Fruit fly (Drosophila melanogaster) whole organism, wandering third instar larva: ENCODE results near the gene orb2.
A peak's percentile ranks its signal among the peaks of the same experiment; 100 is the strongest.

Source experiments
- Abd-B ChIP-seq: fragments of >200 bp; optimal IDR thresholded peaks from 2 replicates; lab custom pipeline; 2017; ENCODE audit warnings: missing biosample characterization, missing genetic modification characterization
- CG32264 ChIP-seq: fragments of 200-800 bp; sonication (Bioruptor generic); optimal IDR thresholded peaks from 2 replicates; lab custom pipeline; 2016; ENCODE audit warnings: missing biosample characterization, missing genetic modification characterization
- CG9705 ChIP-seq: fragments of 200-800 bp; sonication (Bioruptor generic); optimal IDR thresholded peaks from 2 replicates; lab custom pipeline; 2018; ENCODE audit warnings: missing biosample characterization, mild to moderate bottlenecking, missing genetic modification characterization
- Dfd ChIP-seq: fragments of >200 bp; optimal IDR thresholded peaks from 2 replicates; lab custom pipeline; 2017; ENCODE audit warnings: missing biosample characterization, missing genetic modification characterization
- Dif ChIP-seq: fragments of 200-275, 200-300 bp; sonication (Bioruptor generic); optimal IDR thresholded peaks from 2 replicates; lab custom pipeline; 2018; ENCODE audit warnings: missing biosample characterization, missing genetic modification characterization; ENCODE audit not compliant: partially characterized antibody
- GATAd ChIP-seq: sonication (Bioruptor generic); optimal IDR thresholded peaks from 2 replicates; lab custom pipeline; 2016; ENCODE audit warnings: missing biosample characterization, missing genetic modification characterization
- HLH106 ChIP-seq: fragments of 200-800 bp; optimal IDR thresholded peaks from 3 replicates; lab custom pipeline; 2019; ENCODE audit warnings: missing biosample characterization, mild to moderate bottlenecking, missing genetic modification characterization, moderate library complexity
- Hnf4 ChIP-seq: fragments of 200-800 bp; sonication (Bioruptor generic); optimal IDR thresholded peaks from 2 replicates; lab custom pipeline; 2016; ENCODE audit warnings: missing biosample characterization, mild to moderate bottlenecking, missing genetic modification characterization
- Hr78 ChIP-seq: fragments of >200 bp; optimal IDR thresholded peaks from 2 replicates; lab custom pipeline; 2017; ENCODE audit warnings: missing biosample characterization, missing genetic modification characterization
- Hr83 ChIP-seq: fragments of 200-300 bp; sonication (Bioruptor generic); optimal IDR thresholded peaks from 2 replicates; lab custom pipeline; 2016; ENCODE audit warnings: missing biosample characterization, mild to moderate bottlenecking, missing genetic modification characterization, moderate library complexity; ENCODE audit not compliant: poor library complexity, severe bottlenecking
- Jra ChIP-seq: sonication (Bioruptor generic); optimal IDR thresholded peaks from 2 replicates; lab custom pipeline; 2016; ENCODE audit warnings: missing biosample characterization, missing genetic modification characterization
- Mio ChIP-seq: sonication (Bioruptor generic); optimal IDR thresholded peaks from 2 replicates; lab custom pipeline; 2016; ENCODE audit warnings: missing biosample characterization, missing genetic modification characterization
- Myc ChIP-seq: fragments of >200 bp; optimal IDR thresholded peaks from 2 replicates; lab custom pipeline; 2017
- OdsH ChIP-seq: fragments of 200-800 bp; sonication (Bioruptor generic); optimal IDR thresholded peaks from 2 replicates; lab custom pipeline; 2016; ENCODE audit warnings: missing biosample characterization, mild to moderate bottlenecking, missing genetic modification characterization
- Rel ChIP-seq, 2 experiments: fragments of 200-800 bp; sonication (Bioruptor generic) in 1 of 2; optimal IDR thresholded peaks; 2 replicates in 1 of 2; 3 replicates in 1 of 2; lab custom pipeline; 2016 to 2019; ENCODE audit warnings: mild to moderate bottlenecking in 2 of 2, missing biosample characterization in 2 of 2, missing genetic modification characterization in 2 of 2, moderate library complexity in 1 of 2
- Sp1 ChIP-seq: fragments of 200-800 bp; sonication (Bioruptor generic); optimal IDR thresholded peaks from 3 replicates; lab custom pipeline; 2019; ENCODE audit warnings: missing biosample characterization, mild to moderate bottlenecking, missing genetic modification characterization, moderate library complexity
- br ChIP-seq: fragments of 200-800 bp; sonication (Bioruptor generic); optimal IDR thresholded peaks from 2 replicates; lab custom pipeline; 2016; ENCODE audit warnings: missing biosample characterization, missing genetic modification characterization
- brk ChIP-seq: fragments of 200-800 bp; sonication (Bioruptor generic); optimal IDR thresholded peaks from 2 replicates; lab custom pipeline; 2016; ENCODE audit warnings: missing biosample characterization, mild to moderate bottlenecking, missing genetic modification characterization
- dl ChIP-seq, 2 experiments: fragments of 175-275, 200-275 bp in 1 of 2; fragments of 200-275 bp in 1 of 2; sonication (Bioruptor generic); optimal IDR thresholded peaks; lab custom pipeline; 2018; ENCODE audit warnings: mild to moderate bottlenecking in 2 of 2, missing biosample characterization in 2 of 2, missing genetic modification characterization in 2 of 2, moderate library complexity in 2 of 2; ENCODE audit not compliant: partially characterized antibody in 2 of 2, insufficient read depth in 1 of 2
- dsf ChIP-seq: sonication (Bioruptor generic); optimal IDR thresholded peaks from 2 replicates; lab custom pipeline; 2016; ENCODE audit warnings: missing biosample characterization, missing genetic modification characterization, borderline replicate concordance
- ey ChIP-seq: fragments of 200-800 bp; sonication (Bioruptor generic); optimal IDR thresholded peaks from 2 replicates; lab custom pipeline; 2016; ENCODE audit warnings: missing biosample characterization, missing genetic modification characterization
- fru ChIP-seq: fragments of 200-800 bp; sonication (Bioruptor generic); optimal IDR thresholded peaks from 3 replicates; lab custom pipeline; 2016; ENCODE audit warnings: missing biosample characterization, mild to moderate bottlenecking, missing genetic modification characterization
- jim ChIP-seq: fragments of 175-275, 200-325 bp; sonication (Bioruptor generic); optimal IDR thresholded peaks from 2 replicates; lab custom pipeline; 2016; ENCODE audit warnings: missing biosample characterization, mild to moderate bottlenecking, missing genetic modification characterization
- psq ChIP-seq: fragments of 200-800 bp; sonication (Bioruptor generic); optimal IDR thresholded peaks from 3 replicates; lab custom pipeline; 2017; ENCODE audit warnings: missing biosample characterization, mild to moderate bottlenecking, missing genetic modification characterization, moderate library complexity
- rgr ChIP-seq: fragments of 200-800 bp; sonication (Bioruptor generic); optimal IDR thresholded peaks from 3 replicates; lab custom pipeline; 2016; ENCODE audit warnings: missing biosample characterization, mild to moderate bottlenecking, missing genetic modification characterization
- sage ChIP-seq: fragments of 200-800 bp; sonication (Bioruptor generic); optimal IDR thresholded peaks from 2 replicates; lab custom pipeline; 2016; ENCODE audit warnings: missing biosample characterization, mild to moderate bottlenecking, missing genetic modification characterization
- sv ChIP-seq: fragments of 200-800 bp; sonication (Bioruptor generic); optimal IDR thresholded peaks from 3 replicates; lab custom pipeline; 2016; ENCODE audit warnings: missing biosample characterization, missing genetic modification characterization
- tai ChIP-seq: sonication (Bioruptor generic); optimal IDR thresholded peaks from 2 replicates; lab custom pipeline; 2016; ENCODE audit warnings: missing biosample characterization, missing genetic modification characterization
- usp ChIP-seq: fragments of >200 bp; optimal IDR thresholded peaks from 2 replicates; lab custom pipeline; 2017; ENCODE audit warnings: missing biosample characterization, missing genetic modification characterization
- woc ChIP-seq: sonication (Bioruptor generic); optimal IDR thresholded peaks from 2 replicates; lab custom pipeline; 2016; ENCODE audit warnings: missing biosample characterization, mild to moderate bottlenecking, missing genetic modification characterization

Gene orb2

dm6 chr3L:8966324-8967011 lies 12.2 kb upstream of the orb2 start, which contains the start of the genes CG5653 and CG5021:
Gene CG5653 (minus strand): TSS chr3L:8966374.
Gene CG5021 (plus strand): TSS chr3L:8966829.
- no peak for TF ChIP-seq Rel (GFP tag; optimal IDR thresholded peaks at IDR 0.05; lab: Kevin White, UChicago)
- peak; percentile 79 for TF ChIP-seq Rel (tag; optimal IDR thresholded peaks at IDR 0.05; lab: Kevin White, UChicago)
- no peak for TF ChIP-seq OdsH (GFP tag; lab: Kevin White, UChicago)

DNA sequence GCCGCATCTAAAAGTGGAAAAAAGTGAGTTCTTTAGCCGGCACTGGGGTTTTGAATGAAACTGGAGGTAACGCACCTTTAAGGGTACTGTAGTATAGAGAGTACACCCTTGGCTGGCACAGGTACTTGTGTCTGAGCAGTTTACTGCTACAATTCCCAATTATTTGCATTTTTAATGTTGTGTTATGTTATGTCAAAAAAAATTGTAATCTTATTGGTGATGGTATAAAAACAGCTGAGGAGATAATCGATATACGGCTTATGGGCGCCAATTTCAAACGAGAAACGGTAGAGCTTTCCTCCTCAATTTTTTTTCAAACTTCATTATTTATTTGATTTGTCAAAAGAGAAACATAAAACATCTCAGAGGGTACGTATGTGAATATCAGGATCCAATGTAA lies 10.2 kb upstream of the orb2 start, which contains the start of gene ValRS-m:
Gene ValRS-m, minus strand, starts transcription at position 312 of the 400 bp plus-strand sequence.
- TF ChIP-seq CG32264, result no peak
- TF ChIP-seq woc (GFP tag; lab: Kevin White, UChicago), result no peak
- no peak for TF ChIP-seq dsf (GFP tag; lab: Kevin White, UChicago)
- no peak for TF ChIP-seq Myc (lab: Kevin White, UChicago)
- TF ChIP-seq CG9705 (GFP tag; lab: Kevin White, UChicago), result no peak
- no peak for TF ChIP-seq Dif (GFP tag; lab: Kevin White, UChicago)
- TF ChIP-seq Sp1 (GFP tag; lab: Kevin White, UChicago), result no peak
- no peak for TF ChIP-seq br (GFP tag; lab: Kevin White, UChicago)
- no peak for TF ChIP-seq fru (GFP tag; lab: Kevin White, UChicago)
- no peak for TF ChIP-seq jim
- no peak for TF ChIP-seq usp (GFP tag; lab: Kevin White, UChicago)
- no peak for TF ChIP-seq psq (GFP tag; lab: Kevin White, UChicago)
- no peak for TF ChIP-seq Hr78
- no peak for TF ChIP-seq Hnf4 (GFP tag; lab: Kevin White, UChicago)
- TF ChIP-seq GATAd (GFP tag; lab: Kevin White, UChicago), result no peak
- TF ChIP-seq Rel (GFP tag; optimal IDR thresholded peaks at IDR 0.05; lab: Kevin White, UChicago), result no peak
- no peak for TF ChIP-seq Rel (tag; optimal IDR thresholded peaks at IDR 0.05; lab: Kevin White, UChicago)
- TF ChIP-seq tai (GFP tag; lab: Kevin White, UChicago), result no peak
- no peak for TF ChIP-seq HLH106 (tag; lab: Kevin White, UChicago)
- no peak for TF ChIP-seq dl (GFP tag; optimal IDR thresholded peaks at IDR 0.05; lab: Kevin White, UChicago; ENCODE audit: insufficient read depth in 1 of 2, partially characterized antibody in 2 of 2)
- TF ChIP-seq, all 38 proteins: peak for 0

dm6 chr3L:8958557-8958956 lies 4.3 kb upstream of the orb2 start, which contains the start of gene CG13313:
Gene CG13313 (plus strand): TSS chr3L:8958857.
- no peak for TF ChIP-seq OdsH (GFP tag; lab: Kevin White, UChicago)
- no peak for TF ChIP-seq usp (GFP tag; lab: Kevin White, UChicago)
- TF ChIP-seq Abd-B (GFP tag; lab: Kevin White, UChicago), result no peak
- TF ChIP-seq Sp1 (GFP tag; lab: Kevin White, UChicago), result no peak
- TF ChIP-seq ey (GFP tag; lab: Kevin White, UChicago), result no peak
- TF ChIP-seq dl (GFP tag; optimal IDR thresholded peaks at IDR 0.05; lab: Kevin White, UChicago; ENCODE audit: insufficient read depth in 1 of 2, partially characterized antibody in 2 of 2), result no peak
- no peak for TF ChIP-seq br (GFP tag; lab: Kevin White, UChicago)
- TF ChIP-seq Jra (GFP tag; lab: Kevin White, UChicago), result no peak
- TF ChIP-seq psq (GFP tag; lab: Kevin White, UChicago), result no peak
- no peak for TF ChIP-seq Mio (GFP tag; lab: Kevin White, UChicago)
- TF ChIP-seq Dif (GFP tag; lab: Kevin White, UChicago), result no peak
- no peak for TF ChIP-seq Hr83 (GFP tag; lab: Kevin White, UChicago)
- no peak for TF ChIP-seq dsf (GFP tag; lab: Kevin White, UChicago)
- TF ChIP-seq tai (GFP tag; lab: Kevin White, UChicago), result no peak
- no peak for TF ChIP-seq brk (GFP tag; lab: Kevin White, UChicago)
- TF ChIP-seq Dfd, result no peak
- TF ChIP-seq Hr78, result no peak
- TF ChIP-seq Myc (lab: Kevin White, UChicago), result no peak

dm6 chr3L:8956669-8957068 lies 2.4 kb upstream of the orb2 start, which contains the start of gene mRpL12:
Gene mRpL12 (plus strand): TSS chr3L:8956791.
- TF ChIP-seq fru (GFP tag; lab: Kevin White, UChicago) (no peak), CG9705 (GFP tag; lab: Kevin White, UChicago) (no peak), rgr (GFP tag; lab: Kevin White, UChicago) (no peak), Dif (GFP tag; lab: Kevin White, UChicago) (no peak), Mio (GFP tag; lab: Kevin White, UChicago) (no peak), Hr83 (GFP tag; lab: Kevin White, UChicago) (no peak), sv (GFP tag; lab: Kevin White, UChicago) (no peak), woc (GFP tag; lab: Kevin White, UChicago) (no peak), HLH106 (tag; lab: Kevin White, UChicago) (no peak), sage (GFP tag; lab: Kevin White, UChicago) (no peak), Dfd (no peak), Jra (GFP tag; lab: Kevin White, UChicago) (no peak), CG32264 (no peak), Hnf4 (GFP tag; lab: Kevin White, UChicago) (no peak)
